Fruit fly (Drosophila melanogaster) whole organism, wandering third instar larva: ENCODE results near the gene CG9016.

Experiments used
- Abd-B ChIP-seq: fragments of >200 bp; optimal IDR thresholded peaks from 2 replicates; lab custom pipeline; 2017; ENCODE audit warnings: missing biosample characterization, missing genetic modification characterization
- CG32264 ChIP-seq: fragments of 200-800 bp; sonication (Bioruptor generic); optimal IDR thresholded peaks from 2 replicates; lab custom pipeline; 2016; ENCODE audit warnings: missing biosample characterization, missing genetic modification characterization
- CG9705 ChIP-seq: fragments of 200-800 bp; sonication (Bioruptor generic); optimal IDR thresholded peaks from 2 replicates; lab custom pipeline; 2018; ENCODE audit warnings: missing biosample characterization, mild to moderate bottlenecking, missing genetic modification characterization
- CrebA ChIP-seq: fragments of 200-800 bp; sonication (Bioruptor generic); optimal IDR thresholded peaks from 2 replicates; lab custom pipeline; 2016; ENCODE audit warnings: missing biosample characterization, mild to moderate bottlenecking, missing genetic modification characterization, borderline replicate concordance
- Dfd ChIP-seq: fragments of >200 bp; optimal IDR thresholded peaks from 2 replicates; lab custom pipeline; 2017; ENCODE audit warnings: missing biosample characterization, missing genetic modification characterization
- Dif ChIP-seq: fragments of 200-275, 200-300 bp; sonication (Bioruptor generic); optimal IDR thresholded peaks from 2 replicates; lab custom pipeline; 2018; ENCODE audit warnings: missing biosample characterization, missing genetic modification characterization; ENCODE audit not compliant: partially characterized antibody
- GATAd ChIP-seq: sonication (Bioruptor generic); optimal IDR thresholded peaks from 2 replicates; lab custom pipeline; 2016; ENCODE audit warnings: missing biosample characterization, missing genetic modification characterization
- HLH106 ChIP-seq: fragments of 200-800 bp; optimal IDR thresholded peaks from 3 replicates; lab custom pipeline; 2019; ENCODE audit warnings: missing biosample characterization, mild to moderate bottlenecking, missing genetic modification characterization, moderate library complexity
- Hnf4 ChIP-seq: fragments of 200-800 bp; sonication (Bioruptor generic); optimal IDR thresholded peaks from 2 replicates; lab custom pipeline; 2016; ENCODE audit warnings: missing biosample characterization, mild to moderate bottlenecking, missing genetic modification characterization
- Hr78 ChIP-seq: fragments of >200 bp; optimal IDR thresholded peaks from 2 replicates; lab custom pipeline; 2017; ENCODE audit warnings: missing biosample characterization, missing genetic modification characterization
- Hr83 ChIP-seq: fragments of 200-300 bp; sonication (Bioruptor generic); optimal IDR thresholded peaks from 2 replicates; lab custom pipeline; 2016; ENCODE audit warnings: missing biosample characterization, mild to moderate bottlenecking, missing genetic modification characterization, moderate library complexity; ENCODE audit not compliant: poor library complexity, severe bottlenecking
- Jra ChIP-seq: sonication (Bioruptor generic); optimal IDR thresholded peaks from 2 replicates; lab custom pipeline; 2016; ENCODE audit warnings: missing biosample characterization, missing genetic modification characterization
- Mio ChIP-seq: sonication (Bioruptor generic); optimal IDR thresholded peaks from 2 replicates; lab custom pipeline; 2016; ENCODE audit warnings: missing biosample characterization, missing genetic modification characterization
- Myc ChIP-seq: fragments of >200 bp; optimal IDR thresholded peaks from 2 replicates; lab custom pipeline; 2017
- N ChIP-seq: fragments of >200 bp; optimal IDR thresholded peaks from 2 replicates; lab custom pipeline; 2018; ENCODE audit warnings: missing biosample characterization, missing external identifiers, missing genetic modification characterization
- OdsH ChIP-seq: fragments of 200-800 bp; sonication (Bioruptor generic); optimal IDR thresholded peaks from 2 replicates; lab custom pipeline; 2016; ENCODE audit warnings: missing biosample characterization, mild to moderate bottlenecking, missing genetic modification characterization
- Rel ChIP-seq, 2 experiments: fragments of 200-800 bp; sonication (Bioruptor generic) in 1 of 2; optimal IDR thresholded peaks; 2 replicates in 1 of 2; 3 replicates in 1 of 2; lab custom pipeline; 2016 to 2019; ENCODE audit warnings: mild to moderate bottlenecking in 2 of 2, missing biosample characterization in 2 of 2, missing genetic modification characterization in 2 of 2, moderate library complexity in 1 of 2
- Sp1 ChIP-seq: fragments of 200-800 bp; sonication (Bioruptor generic); optimal IDR thresholded peaks from 3 replicates; lab custom pipeline; 2019; ENCODE audit warnings: missing biosample characterization, mild to moderate bottlenecking, missing genetic modification characterization, moderate library complexity
- Vsx2 ChIP-seq: fragments of 200-300, 225-300 bp; sonication (Bioruptor generic); optimal IDR thresholded peaks from 2 replicates; lab custom pipeline; 2018; ENCODE audit warnings: missing biosample characterization, missing genetic modification characterization; ENCODE audit not compliant: partially characterized antibody
- br ChIP-seq: fragments of 200-800 bp; sonication (Bioruptor generic); optimal IDR thresholded peaks from 2 replicates; lab custom pipeline; 2016; ENCODE audit warnings: missing biosample characterization, missing genetic modification characterization
- brk ChIP-seq: fragments of 200-800 bp; sonication (Bioruptor generic); optimal IDR thresholded peaks from 2 replicates; lab custom pipeline; 2016; ENCODE audit warnings: missing biosample characterization, mild to moderate bottlenecking, missing genetic modification characterization
- dl ChIP-seq, 2 experiments: fragments of 175-275, 200-275 bp in 1 of 2; fragments of 200-275 bp in 1 of 2; sonication (Bioruptor generic); optimal IDR thresholded peaks; lab custom pipeline; 2018; ENCODE audit warnings: mild to moderate bottlenecking in 2 of 2, missing biosample characterization in 2 of 2, missing genetic modification characterization in 2 of 2, moderate library complexity in 2 of 2; ENCODE audit not compliant: partially characterized antibody in 2 of 2, insufficient read depth in 1 of 2
- dmrt93B ChIP-seq: fragments of 200-800 bp; sonication (Bioruptor generic); optimal IDR thresholded peaks from 2 replicates; lab custom pipeline; 2018; ENCODE audit warnings: missing biosample characterization, mild to moderate bottlenecking, missing genetic modification characterization
- dsf ChIP-seq: sonication (Bioruptor generic); optimal IDR thresholded peaks from 2 replicates; lab custom pipeline; 2016; ENCODE audit warnings: missing biosample characterization, missing genetic modification characterization, borderline replicate concordance
- ey ChIP-seq: fragments of 200-800 bp; sonication (Bioruptor generic); optimal IDR thresholded peaks from 2 replicates; lab custom pipeline; 2016; ENCODE audit warnings: missing biosample characterization, missing genetic modification characterization
- foxo ChIP-seq, 2 experiments: fragments of 200-800 bp; sonication (Bioruptor generic); optimal IDR thresholded peaks; 2 replicates in 1 of 2; 3 replicates in 1 of 2; lab custom pipeline; 2016 to 2017; ENCODE audit warnings: missing biosample characterization in 2 of 2, missing genetic modification characterization in 2 of 2
- h ChIP-seq: fragments of 200-800 bp; sonication (Bioruptor generic); optimal IDR thresholded peaks from 3 replicates; lab custom pipeline; 2016; ENCODE audit warnings: missing biosample characterization, mild to moderate bottlenecking, missing genetic modification characterization
- jim ChIP-seq: fragments of 175-275, 200-325 bp; sonication (Bioruptor generic); optimal IDR thresholded peaks from 2 replicates; lab custom pipeline; 2016; ENCODE audit warnings: missing biosample characterization, mild to moderate bottlenecking, missing genetic modification characterization
- lola ChIP-seq: fragments of >200 bp; optimal IDR thresholded peaks from 2 replicates; lab custom pipeline; 2017; ENCODE audit warnings: missing biosample characterization, missing genetic modification characterization
- pan ChIP-seq: fragments of >200 bp; optimal IDR thresholded peaks from 2 replicates; lab custom pipeline; 2017
- psq ChIP-seq: fragments of 200-800 bp; sonication (Bioruptor generic); optimal IDR thresholded peaks from 3 replicates; lab custom pipeline; 2017; ENCODE audit warnings: missing biosample characterization, mild to moderate bottlenecking, missing genetic modification characterization, moderate library complexity
- sage ChIP-seq: fragments of 200-800 bp; sonication (Bioruptor generic); optimal IDR thresholded peaks from 2 replicates; lab custom pipeline; 2016; ENCODE audit warnings: missing biosample characterization, mild to moderate bottlenecking, missing genetic modification characterization
- sv ChIP-seq: fragments of 200-800 bp; sonication (Bioruptor generic); optimal IDR thresholded peaks from 3 replicates; lab custom pipeline; 2016; ENCODE audit warnings: missing biosample characterization, missing genetic modification characterization
- tai ChIP-seq: sonication (Bioruptor generic); optimal IDR thresholded peaks from 2 replicates; lab custom pipeline; 2016; ENCODE audit warnings: missing biosample characterization, missing genetic modification characterization
- usp ChIP-seq: fragments of >200 bp; optimal IDR thresholded peaks from 2 replicates; lab custom pipeline; 2017; ENCODE audit warnings: missing biosample characterization, missing genetic modification characterization
- woc ChIP-seq: sonication (Bioruptor generic); optimal IDR thresholded peaks from 2 replicates; lab custom pipeline; 2016; ENCODE audit warnings: missing biosample characterization, mild to moderate bottlenecking, missing genetic modification characterization

CG9016 gene

DNA sequence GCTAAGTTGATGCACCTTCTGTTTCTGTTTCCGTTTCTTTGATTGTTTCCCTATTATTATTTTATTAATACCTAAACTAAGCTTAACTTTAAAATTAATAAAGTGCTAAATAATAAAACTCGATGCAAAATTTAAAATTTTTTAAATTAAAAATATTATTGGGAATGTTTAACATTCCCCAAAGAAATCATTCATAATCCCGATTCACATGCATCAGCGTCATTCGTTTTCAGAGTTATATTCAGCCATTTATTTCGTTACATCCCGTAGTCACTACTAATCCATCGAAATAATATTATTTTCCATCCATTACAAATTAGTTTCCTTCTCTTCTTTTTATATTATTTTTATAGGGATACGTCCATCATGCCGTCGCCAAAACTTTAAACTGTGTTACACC, 24.1 kb upstream of the CG9016 start:
- TF ChIP-seq N (GFP tag; lab: Kevin White, UChicago) (no peak), woc (GFP tag; lab: Kevin White, UChicago) (no peak), Myc (lab: Kevin White, UChicago) (no peak), Hnf4 (GFP tag; lab: Kevin White, UChicago) (no peak), ey (GFP tag; lab: Kevin White, UChicago) (no peak), GATAd (GFP tag; lab: Kevin White, UChicago) (no peak), OdsH (no peak), Dfd (GFP tag; lab: Kevin White, UChicago) (no peak), pan (lab: Kevin White, UChicago) (no peak), foxo (GFP tag; optimal IDR thresholded peaks at IDR 0.05; lab: Kevin White, UChicago) (no peak)

DNA sequence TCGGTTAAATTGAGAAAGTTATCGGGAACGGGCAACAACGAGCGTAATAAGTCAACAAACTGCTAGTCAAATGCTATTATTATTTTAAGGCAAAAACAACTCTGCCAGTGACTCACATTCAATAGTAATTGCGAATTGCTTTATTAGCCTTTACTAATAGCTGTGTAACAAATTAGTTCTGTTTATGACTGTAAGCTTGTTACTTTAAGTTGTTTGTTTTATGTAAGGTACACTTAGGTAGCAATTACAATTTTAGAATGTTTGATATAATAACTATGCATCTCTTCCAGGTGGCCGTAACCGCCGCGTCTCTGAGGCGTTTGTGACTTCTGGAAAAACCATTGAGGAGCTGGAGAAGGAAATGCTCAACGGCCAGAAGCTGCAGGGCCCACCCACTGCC, 23.3 kb upstream of the CG9016 start:
- no peak for TF ChIP-seq Sp1
- TF ChIP-seq brk: no peak
- TF ChIP-seq ey (GFP tag; lab: Kevin White, UChicago): no peak
- TF ChIP-seq woc (GFP tag; lab: Kevin White, UChicago): no peak
- TF ChIP-seq Hnf4 (GFP tag; lab: Kevin White, UChicago): no peak
- TF ChIP-seq dsf (GFP tag; lab: Kevin White, UChicago): no peak
- TF ChIP-seq Abd-B (GFP tag; lab: Kevin White, UChicago): no peak
- no peak for TF ChIP-seq pan (lab: Kevin White, UChicago)

DNA sequence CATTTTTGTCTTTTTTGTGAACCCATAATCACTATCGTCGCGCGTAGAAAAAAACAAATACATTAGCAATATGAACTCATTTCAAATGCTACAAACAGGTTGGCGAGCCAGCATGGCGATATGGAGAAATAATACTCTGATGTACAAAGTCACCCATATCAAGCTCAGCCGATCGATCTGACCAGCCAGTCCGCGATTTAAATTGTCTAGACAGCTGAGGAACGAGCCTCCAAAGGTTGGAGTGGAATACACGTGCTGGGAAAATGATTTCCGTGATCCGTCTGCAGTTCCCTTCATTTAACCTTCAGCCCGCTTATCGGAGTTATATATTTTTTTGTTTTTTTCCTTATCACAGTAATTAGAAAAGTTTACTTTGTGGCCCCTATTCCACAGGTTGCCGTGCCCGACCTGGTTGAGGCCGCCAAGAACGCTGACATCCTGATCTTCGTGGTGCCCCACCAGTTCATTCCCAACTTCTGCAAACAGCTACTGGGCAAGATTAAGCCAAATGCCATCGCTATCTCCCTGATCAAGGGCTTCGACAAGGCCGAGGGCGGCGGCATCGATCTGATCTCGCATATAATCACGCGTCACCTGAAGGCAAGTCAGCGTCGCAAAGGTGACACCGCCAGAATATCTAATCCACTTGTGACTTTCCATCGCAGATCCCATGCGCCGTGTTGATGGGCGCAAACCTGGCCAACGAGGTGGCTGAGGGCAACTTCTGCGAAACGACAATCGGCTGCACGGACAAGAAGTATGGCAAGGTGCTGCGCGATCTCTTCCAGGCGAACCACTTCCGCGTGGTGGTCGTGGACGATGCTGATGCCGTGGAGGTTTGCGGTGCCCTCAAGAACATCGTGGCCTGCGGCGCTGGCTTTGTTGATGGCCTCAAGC, 22.4 kb upstream of the CG9016 start:
- TF ChIP-seq Dif (GFP tag; lab: Kevin White, UChicago) (no peak), pan (lab: Kevin White, UChicago) (no peak), Myc (lab: Kevin White, UChicago) (no peak), Jra (GFP tag; lab: Kevin White, UChicago) (no peak)

DNA sequence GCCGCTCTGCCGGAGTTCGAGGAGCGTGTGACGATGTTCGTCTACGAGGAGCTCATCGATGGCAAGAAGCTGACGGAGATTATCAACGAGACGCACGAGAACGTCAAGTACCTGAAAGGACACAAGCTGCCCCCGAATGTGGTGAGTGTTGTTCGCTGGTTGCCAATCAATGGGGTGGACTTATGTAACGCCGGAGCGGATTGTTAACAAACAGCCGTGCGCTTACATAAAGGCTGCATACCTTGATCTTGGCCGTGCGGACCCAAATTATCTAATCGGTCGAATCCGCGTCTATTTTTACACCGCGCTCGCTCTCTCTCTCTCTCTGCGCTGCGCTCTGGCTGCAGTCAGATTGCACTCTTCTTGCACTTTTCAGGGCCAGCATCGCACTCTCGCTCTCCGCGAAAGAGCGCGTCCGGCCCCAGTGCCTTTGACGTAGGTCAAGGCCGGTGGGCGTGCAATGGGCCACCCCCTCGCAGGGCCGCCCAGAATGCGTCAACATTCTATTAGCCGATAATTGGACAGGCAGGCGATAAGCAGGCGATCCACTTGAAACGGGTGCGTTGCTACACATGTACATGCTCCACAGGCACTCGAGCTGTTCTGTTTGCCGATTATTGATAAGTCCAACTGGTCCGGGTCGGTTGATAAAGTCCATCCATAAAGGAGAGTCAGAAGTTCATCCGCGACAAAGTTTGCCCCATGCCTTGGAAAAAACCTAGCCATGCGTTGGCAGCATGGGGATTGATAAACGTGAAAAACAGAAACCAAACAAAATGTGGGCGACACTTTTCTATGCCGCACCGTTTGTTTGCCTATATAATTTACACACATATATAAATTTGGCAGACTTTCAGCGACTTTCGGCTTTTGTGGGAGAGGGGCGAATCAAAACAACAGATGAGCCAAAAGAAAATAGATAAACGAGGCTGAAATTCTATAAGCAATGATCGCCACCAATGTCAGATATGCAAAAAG, 21.1 kb upstream of the CG9016 start:
- TF ChIP-seq tai: no peak
- TF ChIP-seq foxo (GFP tag; optimal IDR thresholded peaks at IDR 0.05; lab: Kevin White, UChicago): no peak
- peak; percentile 72 for TF ChIP-seq h
- TF ChIP-seq sv (GFP tag; lab: Kevin White, UChicago): no peak
- no peak for TF ChIP-seq brk
- TF ChIP-seq N (GFP tag; lab: Kevin White, UChicago): no peak
- no peak for TF ChIP-seq OdsH
- TF ChIP-seq HLH106 (tag; lab: Kevin White, UChicago): no peak
- TF ChIP-seq GATAd (GFP tag; lab: Kevin White, UChicago): no peak
- TF ChIP-seq CG32264 (GFP tag; lab: Kevin White, UChicago): no peak
- no peak for TF ChIP-seq pan (lab: Kevin White, UChicago)
- peak; percentile 75 for TF ChIP-seq Dif (GFP tag; lab: Kevin White, UChicago)
- no peak for TF ChIP-seq CrebA (GFP tag; lab: Kevin White, UChicago)
- TF ChIP-seq ey (GFP tag; lab: Kevin White, UChicago): no peak
- TF ChIP-seq Abd-B (GFP tag; lab: Kevin White, UChicago): no peak
- no peak for TF ChIP-seq usp
- TF ChIP-seq Myc (lab: Kevin White, UChicago): no peak
- peak; percentile 30 for TF ChIP-seq Hr83
- no peak for TF ChIP-seq br (GFP tag; lab: Kevin White, UChicago)
- no peak for TF ChIP-seq dmrt93B (GFP tag; lab: Kevin White, UChicago)
- TF ChIP-seq Jra (GFP tag; lab: Kevin White, UChicago): no peak
- TF ChIP-seq lola: no peak
- TF ChIP-seq Rel (GFP tag; optimal IDR thresholded peaks at IDR 0.05; lab: Kevin White, UChicago): no peak
- peak; percentile 80 for TF ChIP-seq Rel (tag; optimal IDR thresholded peaks at IDR 0.05; lab: Kevin White, UChicago)
- TF ChIP-seq Dfd (GFP tag; lab: Kevin White, UChicago): no peak
- no peak for TF ChIP-seq woc (GFP tag; lab: Kevin White, UChicago)
- no peak for TF ChIP-seq CG9705 (GFP tag; lab: Kevin White, UChicago)
- no peak for TF ChIP-seq psq
- TF ChIP-seq jim (GFP tag; lab: Kevin White, UChicago): no peak
- no peak for TF ChIP-seq Sp1
- no peak for TF ChIP-seq sage (GFP tag; lab: Kevin White, UChicago)
- no peak for TF ChIP-seq Hnf4 (GFP tag; lab: Kevin White, UChicago)
- peak; percentile 42 for TF ChIP-seq Vsx2 (GFP tag; lab: Kevin White, UChicago)
- no peak for TF ChIP-seq dsf (GFP tag; lab: Kevin White, UChicago)
- no peak for TF ChIP-seq Mio (GFP tag; lab: Kevin White, UChicago)
- peak; percentile 73 to 84 for TF ChIP-seq dl (GFP tag; optimal IDR thresholded peaks at IDR 0.05; lab: Kevin White, UChicago; ENCODE audit: insufficient read depth in 1 of 2, partially characterized antibody in 2 of 2)
- no peak for TF ChIP-seq Hr78 (GFP tag; lab: Kevin White, UChicago)
